Worm (Caenorhabditis elegans) whole organism, young adult: Measurements from ENCODE around the gene chil-3.

Experiments used
- F39B2.1 ChIP-seq: fragments of 200-800 bp; sonication (Bioruptor generic); IDR thresholded peaks from 2 replicates; pipeline ENCODE4 v1.3.6; 2022; ENCODE audit warnings: missing genetic modification reagents, missing genetic modification characterization, missing compliant biosample characterization
- T07F8.4 ChIP-seq: sonication (generic microtip); optimal IDR thresholded peaks from 2 replicates; lab custom pipeline; 2016; ENCODE audit warnings: mild to moderate bottlenecking, missing genetic modification characterization, moderate library complexity, missing compliant biosample characterization
- T26A5.8 ChIP-seq: sonication (generic microtip); optimal IDR thresholded peaks from 2 replicates; lab custom pipeline; 2016; ENCODE audit warnings: missing genetic modification characterization, missing compliant biosample characterization
- Y79H2A.3 ChIP-seq: fragments of 200-800 bp; sonication (Bioruptor generic); conservative IDR thresholded peaks from 2 replicates; pipeline ENCODE4 v1.3.6; 2022; ENCODE audit warnings: missing genetic modification reagents, missing genetic modification characterization, missing compliant biosample characterization
- akir-1 ChIP-seq: fragments of 200-800 bp; sonication (Bioruptor generic); optimal IDR thresholded peaks from 2 replicates; lab custom pipeline; 2018; ENCODE audit warnings: mild to moderate bottlenecking, missing genetic modification characterization, moderate library complexity, missing compliant biosample characterization
- aptf-2 ChIP-seq: fragments of 200-800 bp; sonication (Bioruptor generic); conservative IDR thresholded peaks from 2 replicates; pipeline ENCODE4 v1.3.6; 2022; ENCODE audit warnings: missing genetic modification reagents, missing genetic modification characterization, missing compliant biosample characterization
- atf-7 ChIP-seq: sonication (generic microtip); optimal IDR thresholded peaks from 2 replicates; lab custom pipeline; 2017; ENCODE audit warnings: mild to moderate bottlenecking, missing genetic modification characterization, missing compliant biosample characterization
- attf-3 ChIP-seq: fragments of 200-800 bp; sonication (Bioruptor generic); conservative IDR thresholded peaks from 2 replicates; pipeline ENCODE4 v1.3.6; 2022; ENCODE audit warnings: missing genetic modification reagents, missing genetic modification characterization, missing compliant biosample characterization
- bed-2 ChIP-seq: fragments of 200-800 bp; sonication (Bioruptor generic); IDR thresholded peaks from 2 replicates; pipeline ENCODE4 v1.3.6; 2022; ENCODE audit warnings: missing genetic modification reagents, missing genetic modification characterization, missing compliant biosample characterization
- cebp-2 ChIP-seq: fragments of 200-800 bp; sonication (Bioruptor generic); IDR thresholded peaks from 2 replicates; pipeline ENCODE4 v1.3.6; 2022; ENCODE audit warnings: missing genetic modification characterization, missing compliant biosample characterization
- ceh-100 ChIP-seq: fragments of 200-800 bp; sonication (Bioruptor generic); IDR thresholded peaks from 2 replicates; pipeline ENCODE4 v1.3.6; 2022; ENCODE audit warnings: missing genetic modification reagents, missing genetic modification characterization, missing compliant biosample characterization
- ceh-40 ChIP-seq: fragments of 200-800 bp; sonication (Bioruptor generic); IDR thresholded peaks from 2 replicates; pipeline ENCODE4 v1.3.6; 2022; ENCODE audit warnings: missing genetic modification characterization, missing compliant biosample characterization
- die-1 ChIP-seq: sonication (generic microtip); optimal IDR thresholded peaks from 2 replicates; lab custom pipeline; 2016; ENCODE audit warnings: missing genotype, mild to moderate bottlenecking, missing genetic modification characterization, missing compliant biosample characterization
- dox-1 ChIP-seq: fragments of 200-800 bp; sonication (Bioruptor generic); IDR thresholded peaks from 2 replicates; pipeline ENCODE4 v1.3.6; 2022; ENCODE audit warnings: missing genetic modification reagents, missing genetic modification characterization, missing compliant biosample characterization
- dpl-1 ChIP-seq: fragments of 150-350 bp; optimal IDR thresholded peaks from 2 replicates; lab custom pipeline; 2014; ENCODE audit warnings: missing biosample characterization, missing genetic modification reagents, missing genetic modification characterization
- efl-1 ChIP-seq: fragments of 150-350 bp; optimal IDR thresholded peaks from 2 replicates; lab custom pipeline; 2014; ENCODE audit warnings: missing biosample characterization, missing genetic modification reagents, missing genetic modification characterization
- egl-44 ChIP-seq: fragments of 200-800 bp; sonication (Bioruptor generic); IDR thresholded peaks from 2 replicates; pipeline ENCODE4 v1.3.6; 2022; ENCODE audit warnings: missing genetic modification reagents, missing genetic modification characterization, missing compliant biosample characterization
- egrh-3 ChIP-seq: fragments of 200-800 bp; sonication (Bioruptor generic); IDR thresholded peaks from 2 replicates; pipeline ENCODE4 v1.3.6; 2022; ENCODE audit warnings: missing genetic modification reagents, missing genetic modification characterization, missing compliant biosample characterization
- ekl-4 ChIP-seq: fragments of 200-800 bp; sonication (Bioruptor generic); IDR thresholded peaks from 2 replicates; pipeline ENCODE4 v1.3.6; 2022; ENCODE audit warnings: missing genetic modification reagents, missing genetic modification characterization, missing compliant biosample characterization
- hlh-26 ChIP-seq: fragments of 200-800 bp; sonication (Bioruptor generic); conservative IDR thresholded peaks from 2 replicates; pipeline ENCODE4 v1.3.6; 2022; ENCODE audit warnings: missing genetic modification reagents, missing genetic modification characterization, missing compliant biosample characterization
- hrde-1 ChIP-seq: sonication (generic microtip); optimal IDR thresholded peaks from 2 replicates; lab custom pipeline; 2016; ENCODE audit warnings: missing genetic modification characterization, mild to moderate bottlenecking, missing compliant biosample characterization, moderate library complexity, missing genotype, missing genetic modification reagents, borderline replicate concordance
- let-526 ChIP-seq: fragments of 200-800 bp; sonication (Bioruptor generic); IDR thresholded peaks from 2 replicates; pipeline ENCODE4 v1.3.6; 2022; ENCODE audit warnings: missing genetic modification reagents, missing genetic modification characterization, missing compliant biosample characterization
- lin-35 ChIP-seq, 3 experiments: fragments of 150-350 bp in 2 of 3; sonication (generic microtip) in 1 of 3; optimal IDR thresholded peaks; 2 replicates each; lab custom pipeline; 2014 to 2018; ENCODE audit warnings: missing biosample characterization in 3 of 3, missing genetic modification characterization in 3 of 3, missing genetic modification reagents in 3 of 3
- lsl-1 ChIP-seq: fragments of 200-800 bp; sonication (Bioruptor generic); optimal IDR thresholded peaks from 2 replicates; lab custom pipeline; 2018; ENCODE audit warnings: mild to moderate bottlenecking, missing genetic modification characterization, moderate library complexity, missing compliant biosample characterization
- madf-3 ChIP-seq: fragments of 200-800 bp; sonication (Bioruptor generic); IDR thresholded peaks from 2 replicates; pipeline ENCODE4 v1.3.6; 2022; ENCODE audit warnings: missing genetic modification reagents, missing genetic modification characterization, missing compliant biosample characterization
- mel-28 ChIP-seq: sonication (generic microtip); optimal IDR thresholded peaks from 2 replicates; lab custom pipeline; 2016; ENCODE audit warnings: borderline replicate concordance, mild to moderate bottlenecking, missing genetic modification characterization, missing compliant biosample characterization
- mes-4 ChIP-seq: sonication (generic microtip); optimal IDR thresholded peaks from 2 replicates; lab custom pipeline; 2016; ENCODE audit warnings: missing genotype, missing genetic modification characterization, missing compliant biosample characterization
- nfya-2 ChIP-seq: fragments of 200-800 bp; sonication (Bioruptor generic); IDR thresholded peaks from 2 replicates; pipeline ENCODE4 v1.3.6; 2022; ENCODE audit warnings: missing genetic modification reagents, missing genetic modification characterization, missing compliant biosample characterization
- nhr-80 ChIP-seq: sonication (generic microtip); optimal IDR thresholded peaks from 2 replicates; lab custom pipeline; 2016; ENCODE audit warnings: missing genetic modification characterization, missing compliant biosample characterization
- rcor-1 ChIP-seq: fragments of 200-800 bp; sonication (Bioruptor generic); IDR thresholded peaks from 2 replicates; pipeline ENCODE4 v1.3.6; 2022; ENCODE audit warnings: missing genetic modification reagents, missing genetic modification characterization, missing compliant biosample characterization
- repo-1 ChIP-seq: sonication (generic microtip); optimal IDR thresholded peaks from 2 replicates; lab custom pipeline; 2017; ENCODE audit warnings: mild to moderate bottlenecking, missing genetic modification characterization, missing compliant biosample characterization
- rpc-1 ChIP-seq, 2 experiments: fragments of 150-350 bp in 1 of 2; sonication (generic microtip) in 1 of 2; optimal IDR thresholded peaks; 2 replicates each; lab custom pipeline; 2014 to 2018; ENCODE audit warnings: missing biosample characterization in 1 of 2, missing genetic modification characterization in 1 of 2, missing genetic modification reagents in 1 of 2, missing genotype in 1 of 2
- sea-2 ChIP-seq: fragments of 200-800 bp; sonication (Bioruptor generic); IDR thresholded peaks from 2 replicates; pipeline ENCODE4 v1.3.6; 2022; ENCODE audit warnings: missing genetic modification characterization, missing compliant biosample characterization
- snpc-4 ChIP-seq, 5 experiments: fragments of 150-350 bp in 1 of 5; sonication (generic microtip) in 4 of 5; optimal IDR thresholded peaks; 2 replicates each; lab custom pipeline; 2014 to 2018; ENCODE audit warnings: missing genetic modification characterization in 5 of 5, missing biosample characterization in 3 of 5, antibody characterized with exemption in 2 of 5, mild to moderate bottlenecking in 2 of 5, missing compliant biosample characterization in 2 of 5, missing genotype in 2 of 5, moderate library complexity in 2 of 5, missing genetic modification reagents in 1 of 5
- tlf-1 ChIP-seq: fragments of 200-800 bp; sonication (Bioruptor generic); optimal IDR thresholded peaks from 2 replicates; lab custom pipeline; 2018; ENCODE audit warnings: mild to moderate bottlenecking, missing genetic modification characterization, missing compliant biosample characterization
- unc-130 ChIP-seq: sonication (generic microtip); optimal IDR thresholded peaks from 2 replicates; lab custom pipeline; 2016; ENCODE audit warnings: missing genetic modification reagents, missing genetic modification characterization, missing compliant biosample characterization
- zfh-2 ChIP-seq: fragments of 200-800 bp; sonication (Bioruptor generic); conservative IDR thresholded peaks from 2 replicates; pipeline ENCODE4 v1.3.6; 2022; ENCODE audit warnings: missing genetic modification reagents, missing genetic modification characterization, missing compliant biosample characterization
- zim-3 ChIP-seq: sonication (generic microtip); optimal IDR thresholded peaks from 2 replicates; lab custom pipeline; 2017; ENCODE audit warnings: mild to moderate bottlenecking, missing genetic modification characterization, moderate library complexity, missing compliant biosample characterization
- ztf-22 ChIP-seq: fragments of 200-800 bp; sonication (Bioruptor generic); optimal IDR thresholded peaks from 2 replicates; lab custom pipeline; 2018; ENCODE audit warnings: mild to moderate bottlenecking, missing genetic modification characterization, moderate library complexity, missing compliant biosample characterization

chil-3 gene

DNA sequence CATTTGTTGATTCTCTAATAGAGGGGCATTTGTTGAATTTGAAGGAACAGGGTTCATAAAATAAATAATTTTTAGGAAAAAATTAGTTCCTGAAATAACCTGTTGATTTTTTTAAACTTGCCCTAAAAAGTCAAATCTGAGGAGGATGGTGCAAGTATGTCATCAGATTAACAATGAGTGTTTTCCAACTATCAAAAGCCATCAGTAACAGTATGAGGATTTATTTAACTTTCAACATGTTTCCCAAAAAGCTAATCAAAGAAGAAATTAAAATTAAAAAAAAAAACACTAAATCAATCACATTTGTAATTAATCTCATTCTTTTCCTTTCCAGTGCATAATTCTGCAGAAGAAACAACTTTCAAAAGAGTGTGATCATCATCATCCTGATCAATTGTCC, 1.7 kb downstream of the chil-3 start, which contains the start of gene chil-5:
TSS of gene chil-5 (minus strand) at position 101 of the 400 bp plus-strand sequence.
- TF ChIP-seq madf-3 (GFP tag; lab: Robert Waterston, UW) (no peak), mes-4 (tag; lab: Kevin White, UChicago) (no peak), nhr-80 (tag; lab: Kevin White, UChicago) (no peak), zim-3 (no peak), ceh-100 (GFP tag; lab: Robert Waterston, UW) (no peak), repo-1 (no peak), atf-7 (tag; lab: Kevin White, UChicago) (no peak), rcor-1 (GFP tag; lab: Robert Waterston, UW) (no peak), efl-1 (GFP tag; lab: Kevin White, UChicago) (no peak), lin-35 (GFP tag; optimal IDR thresholded peaks at IDR 0.05; lab: Kevin White, UChicago) (no peak), mel-28 (tag; lab: Kevin White, UChicago) (no peak), nfya-2 (GFP tag; lab: Robert Waterston, UW) (no peak), attf-3 (GFP tag; lab: Robert Waterston, UW) (no peak), akir-1 (GFP tag; lab: Kevin White, UChicago) (no peak)
- TF ChIP-seq, all 124 proteins: peak for 0

DNA sequence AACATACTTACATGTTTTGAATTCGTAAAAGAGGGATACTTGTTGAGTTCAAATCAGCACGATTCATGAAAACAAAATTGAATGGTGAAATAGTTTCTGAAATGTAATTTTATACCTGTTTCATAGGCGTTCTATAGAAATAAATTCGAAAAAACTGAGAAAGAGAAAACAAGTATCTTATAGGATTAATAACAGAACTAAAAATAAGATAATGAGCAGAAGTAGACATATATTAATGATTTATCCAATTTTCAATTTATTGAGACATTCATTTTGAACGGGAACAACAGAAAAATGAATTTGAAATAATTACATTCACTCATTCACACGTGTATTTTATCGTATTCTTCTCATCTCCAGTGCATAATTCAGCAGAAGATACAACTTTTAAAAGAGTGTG, 3.5 kb downstream of the chil-3 start, which contains the start of gene chil-6:
TSS of gene chil-6 (minus strand) at position 101 of the 400 bp plus-strand sequence.
- TF ChIP-seq mes-4 (tag; lab: Kevin White, UChicago) = no peak
- TF ChIP-seq egrh-3 (GFP tag; lab: Robert Waterston, UW) = no peak
- no peak for TF ChIP-seq ceh-40 (GFP tag; lab: Robert Waterston, UW)
- TF ChIP-seq unc-130 (GFP tag; lab: Kevin White, UChicago) = no peak
- no peak for TF ChIP-seq Y79H2A.3
- TF ChIP-seq hlh-26 (GFP tag; lab: Robert Waterston, UW) = no peak
- TF ChIP-seq cebp-2 (GFP tag; lab: Robert Waterston, UW) = no peak
- TF ChIP-seq egl-44 (GFP tag; lab: Robert Waterston, UW) = no peak
- no peak for TF ChIP-seq ztf-22 (GFP tag; lab: Kevin White, UChicago)
- no peak for TF ChIP-seq lin-35 (GFP tag; optimal IDR thresholded peaks at IDR 0.05; lab: Kevin White, UChicago)
- TF ChIP-seq hrde-1 (tag; lab: Kevin White, UChicago) = no peak
- no peak for TF ChIP-seq ekl-4 (GFP tag; lab: Robert Waterston, UW)
- no peak for TF ChIP-seq bed-2 (GFP tag; lab: Robert Waterston, UW)
- no peak for TF ChIP-seq aptf-2 (GFP tag; lab: Robert Waterston, UW)
- TF ChIP-seq sea-2 = no peak
- TF ChIP-seq tlf-1 (GFP tag; lab: Kevin White, UChicago) = no peak

DNA sequence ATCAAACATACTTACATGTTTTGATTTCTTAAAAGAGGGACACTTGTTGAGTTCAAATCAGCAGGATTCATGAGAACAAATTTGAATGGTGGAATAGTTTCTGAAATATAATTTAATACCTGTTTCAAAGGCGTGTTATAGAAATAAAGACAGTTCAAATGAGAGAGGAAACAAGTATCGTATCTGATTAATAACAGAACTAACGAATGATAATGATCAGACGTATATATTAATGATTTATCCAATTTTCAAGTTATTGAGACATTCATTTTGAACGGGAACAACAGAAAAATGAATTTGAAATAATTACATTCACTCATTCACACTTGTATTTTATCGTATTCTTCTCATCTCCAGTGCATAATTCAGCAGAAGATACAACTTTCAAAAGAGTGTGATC, 5.7 kb downstream of the chil-3 start, which contains the start of gene chil-4:
TSS of gene chil-4 (minus strand) at position 101 of the 400 bp plus-strand sequence.
- TF ChIP-seq lsl-1 (no peak), T26A5.8 (tag; lab: Kevin White, UChicago) (no peak), rpc-1 (optimal IDR thresholded peaks at IDR 0.05; lab: Kevin White, UChicago) (no peak), rpc-1 (tag; optimal IDR thresholded peaks at IDR 0.05; lab: Kevin White, UChicago) (no peak)

- TF ChIP-seq let-526 (GFP tag; lab: Robert Waterston, UW) = no peak
- TF ChIP-seq, all 124 proteins: peak for 0
Observed at ce11 chrII:9850945-9851344, 10.3 kb downstream of the chil-3 start, which contains the start of gene ZK938.10. TSS of gene ZK938.10 (minus strand) at chrII:9851045.

DNA sequence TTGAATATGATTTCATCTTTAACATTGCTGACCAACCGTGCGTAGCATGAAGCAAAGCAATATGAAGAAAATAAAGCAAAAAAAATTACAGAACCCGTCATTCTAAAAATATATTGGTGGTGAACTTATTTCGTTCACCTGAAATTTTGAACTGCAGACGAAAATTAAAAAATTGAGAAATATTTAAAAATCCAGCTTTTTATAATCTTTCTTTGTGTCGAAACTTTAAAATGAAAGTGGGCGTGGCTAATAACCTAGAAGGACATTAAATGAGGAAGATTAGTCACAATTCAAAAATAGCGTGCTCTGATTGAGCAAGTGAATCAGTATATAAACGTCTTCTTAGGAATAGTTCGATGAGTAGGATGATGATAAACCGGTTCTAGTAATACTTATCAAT, 11.8 kb downstream of the chil-3 start, which contains the start of gene old-2:
TSS of gene old-2 (minus strand) at position 101 of the 400 bp plus-strand sequence.
- TF ChIP-seq zfh-2 = no peak
- no peak for TF ChIP-seq die-1 (tag; lab: Kevin White, UChicago)
- no peak for TF ChIP-seq dpl-1 (GFP tag; lab: Kevin White, UChicago)
- TF ChIP-seq snpc-4 (GFP tag; optimal IDR thresholded peaks at IDR 0.05; lab: Kevin White, UChicago) = no peak
- TF ChIP-seq snpc-4 (tag; optimal IDR thresholded peaks at IDR 0.05; lab: Kevin White, UChicago) = no peak
- no peak for TF ChIP-seq unc-130 (GFP tag; lab: Kevin White, UChicago)
- no peak for TF ChIP-seq F39B2.1 (GFP tag; lab: Robert Waterston, UW)
- TF ChIP-seq dox-1 (GFP tag; lab: Robert Waterston, UW) = no peak
- no peak for TF ChIP-seq egl-44 (GFP tag; lab: Robert Waterston, UW)
- no peak for TF ChIP-seq attf-3 (GFP tag; lab: Robert Waterston, UW)
- TF ChIP-seq rcor-1 (GFP tag; lab: Robert Waterston, UW) = no peak
- no peak for TF ChIP-seq T07F8.4 (tag; lab: Kevin White, UChicago)
